Worm (Caenorhabditis elegans) whole organism, mixed stage, embryonic: ENCODE results near the gene hpo-12.
A peak's percentile ranks its signal among the peaks of the same experiment; 100 is the strongest.

Experiments used
- M03D4.4 ChIP-seq: sonication (generic microtip); optimal IDR thresholded peaks from 2 replicates; lab custom pipeline; 2017; ENCODE audit warnings: mild to moderate bottlenecking, missing genetic modification characterization, missing compliant biosample characterization
- bed-3 ChIP-seq: fragments of 200-800 bp; sonication (Bioruptor generic); optimal IDR thresholded peaks from 3 replicates; lab custom pipeline; 2018; ENCODE audit warnings: mild to moderate bottlenecking, missing genetic modification characterization, moderate library complexity, missing compliant biosample characterization
- blmp-1 ChIP-seq: fragments of 150-350 bp; optimal IDR thresholded peaks from 2 replicates; lab custom pipeline; 2014; ENCODE audit warnings: missing biosample characterization, missing genetic modification characterization
- ceh-39 ChIP-seq: fragments of 150-350 bp; optimal IDR thresholded peaks from 2 replicates; lab custom pipeline; 2014; ENCODE audit warnings: missing biosample characterization, missing genetic modification characterization
- ceh-43 ChIP-seq: fragments of 200-800 bp; sonication (Bioruptor generic); optimal IDR thresholded peaks from 2 replicates; lab custom pipeline; 2018; ENCODE audit warnings: mild to moderate bottlenecking, missing genetic modification characterization, moderate library complexity, missing compliant biosample characterization
- ceh-83 ChIP-seq: fragments of 200-800 bp; sonication (Bioruptor generic); optimal IDR thresholded peaks from 2 replicates; lab custom pipeline; 2018; ENCODE audit warnings: mild to moderate bottlenecking, missing genetic modification characterization, missing compliant biosample characterization
- ces-1 ChIP-seq: fragments of 150-350 bp; optimal IDR thresholded peaks from 2 replicates; lab custom pipeline; 2014; ENCODE audit warnings: missing biosample characterization, missing genetic modification reagents, missing genetic modification characterization
- cnd-1 ChIP-seq: fragments of 200-800 bp; sonication (Bioruptor generic); optimal IDR thresholded peaks from 2 replicates; lab custom pipeline; 2018; ENCODE audit warnings: mild to moderate bottlenecking, missing genetic modification characterization, missing compliant biosample characterization
- drap-1 ChIP-seq: fragments of 200-800 bp; sonication (Bioruptor generic); optimal IDR thresholded peaks from 3 replicates; lab custom pipeline; 2018; ENCODE audit warnings: mild to moderate bottlenecking, missing genetic modification characterization, missing compliant biosample characterization
- elt-1 ChIP-seq: sonication (generic microtip); optimal IDR thresholded peaks from 2 replicates; lab custom pipeline; 2017; ENCODE audit warnings: missing genetic modification characterization, mild to moderate bottlenecking, missing compliant biosample characterization, antibody characterized with exemption, moderate library complexity, borderline replicate concordance; ENCODE audit not compliant: insufficient read depth
- elt-3 ChIP-seq: fragments of 150-350 bp; optimal IDR thresholded peaks from 2 replicates; lab custom pipeline; 2014; ENCODE audit warnings: missing biosample characterization, missing genetic modification characterization
- flh-1 ChIP-seq: fragments of 200-800 bp; sonication (Bioruptor generic); optimal IDR thresholded peaks from 2 replicates; lab custom pipeline; 2018; ENCODE audit warnings: mild to moderate bottlenecking, missing genetic modification characterization, moderate library complexity, missing compliant biosample characterization
- ham-2 ChIP-seq: fragments of 200-800 bp; sonication (Bioruptor generic); optimal IDR thresholded peaks from 2 replicates; lab custom pipeline; 2018; ENCODE audit warnings: mild to moderate bottlenecking, missing genetic modification characterization, missing compliant biosample characterization
- hlh-1 ChIP-seq: fragments of 150-350 bp; optimal IDR thresholded peaks from 2 replicates; lab custom pipeline; 2014; ENCODE audit warnings: missing biosample characterization, missing genetic modification reagents, missing genetic modification characterization
- lin-13 ChIP-seq: fragments of 150-350 bp; optimal IDR thresholded peaks from 2 replicates; lab custom pipeline; 2014; ENCODE audit warnings: missing biosample characterization, missing genetic modification characterization
- lin-32 ChIP-seq: fragments of 200-800 bp; sonication (Bioruptor generic); optimal IDR thresholded peaks from 2 replicates; lab custom pipeline; 2018; ENCODE audit warnings: mild to moderate bottlenecking, missing genetic modification characterization, missing compliant biosample characterization
- lsy-2 ChIP-seq: fragments of 150-350 bp; optimal IDR thresholded peaks from 2 replicates; lab custom pipeline; 2014; ENCODE audit warnings: missing biosample characterization, missing genetic modification characterization
- mab-5 ChIP-seq: fragments of 150-350 bp; optimal IDR thresholded peaks from 2 replicates; lab custom pipeline; 2014; ENCODE audit warnings: missing biosample characterization, missing genetic modification characterization
- mep-1 ChIP-seq: fragments of 150-350 bp; optimal IDR thresholded peaks from 2 replicates; lab custom pipeline; 2017; ENCODE audit warnings: missing biosample characterization, missing genetic modification reagents, missing genetic modification characterization, inconsistent platforms
- mls-2 ChIP-seq: sonication (generic microtip); optimal IDR thresholded peaks from 2 replicates; lab custom pipeline; 2016; ENCODE audit warnings: mild to moderate bottlenecking, missing genetic modification characterization, moderate library complexity, missing compliant biosample characterization
- nhr-12 ChIP-seq: fragments of 150-350 bp; optimal IDR thresholded peaks from 2 replicates; lab custom pipeline; 2014; ENCODE audit warnings: missing biosample characterization, missing genetic modification characterization
- nhr-2 ChIP-seq: fragments of 150-350 bp; optimal IDR thresholded peaks from 2 replicates; lab custom pipeline; 2014; ENCODE audit warnings: missing biosample characterization, missing genetic modification characterization
- nhr-237 ChIP-seq: fragments of 150-350 bp; optimal IDR thresholded peaks from 2 replicates; lab custom pipeline; 2014; ENCODE audit warnings: missing biosample characterization, missing genetic modification characterization
- nhr-28 ChIP-seq: fragments of 150-350 bp; optimal IDR thresholded peaks from 2 replicates; lab custom pipeline; 2014; ENCODE audit warnings: missing biosample characterization, missing genetic modification characterization
- pha-4 ChIP-seq: fragments of 150-350 bp; optimal IDR thresholded peaks from 2 replicates; lab custom pipeline; 2018; ENCODE audit warnings: missing biosample characterization, missing genetic modification reagents, missing genetic modification characterization
- sem-2 ChIP-seq: fragments of 200-800 bp; sonication (Bioruptor generic); optimal IDR thresholded peaks from 2 replicates; lab custom pipeline; 2018; ENCODE audit warnings: mild to moderate bottlenecking, missing genetic modification characterization, missing compliant biosample characterization
- snpc-4 ChIP-seq: fragments of 150-350 bp; optimal IDR thresholded peaks from 2 replicates; lab custom pipeline; 2014; ENCODE audit warnings: missing biosample characterization, missing genetic modification characterization
- sptf-1 ChIP-seq: sonication (generic microtip); optimal IDR thresholded peaks from 2 replicates; lab custom pipeline; 2017; ENCODE audit warnings: mild to moderate bottlenecking, missing genetic modification characterization, moderate library complexity, missing compliant biosample characterization
- tbx-8 ChIP-seq: fragments of 200-800 bp; sonication (Bioruptor generic); optimal IDR thresholded peaks from 2 replicates; lab custom pipeline; 2018; ENCODE audit warnings: mild to moderate bottlenecking, missing genetic modification characterization, moderate library complexity, missing compliant biosample characterization
- unc-120 ChIP-seq: sonication (generic microtip); optimal IDR thresholded peaks from 2 replicates; lab custom pipeline; 2017; ENCODE audit warnings: missing genetic modification characterization, missing compliant biosample characterization; ENCODE audit not compliant: poor library complexity, severe bottlenecking
- unc-39 ChIP-seq: fragments of 150-350 bp; optimal IDR thresholded peaks from 2 replicates; lab custom pipeline; 2014; ENCODE audit warnings: missing biosample characterization, missing genetic modification characterization
- unc-62 ChIP-seq: fragments of 150-350 bp; optimal IDR thresholded peaks from 2 replicates; lab custom pipeline; 2014; ENCODE audit warnings: missing biosample characterization, missing genetic modification reagents, missing genetic modification characterization
- zip-8 ChIP-seq: fragments of 150-350 bp; optimal IDR thresholded peaks from 2 replicates; lab custom pipeline; 2014; ENCODE audit warnings: missing biosample characterization, missing genetic modification characterization
- ztf-11 ChIP-seq: fragments of 150-350 bp; optimal IDR thresholded peaks from 2 replicates; lab custom pipeline; 2014; ENCODE audit warnings: missing biosample characterization, missing genetic modification characterization

The hpo-12 gene

ce11 chrIV:12252579-12252978, 30.4 kb upstream of the hpo-12 start, which contains the start of gene dnj-26:
TSS of gene dnj-26 (minus strand) at chrIV:12252679.
- TF ChIP-seq ces-1 (GFP tag; lab: Kevin White, UChicago), result no peak
- TF ChIP-seq ham-2 (GFP tag; lab: Kevin White, UChicago), result no peak
- TF ChIP-seq ceh-39 (tag; lab: Kevin White, UChicago), result no peak
- no peak for TF ChIP-seq sem-2 (GFP tag; lab: Kevin White, UChicago)
- no peak for TF ChIP-seq tbx-8 (GFP tag; lab: Kevin White, UChicago)
- TF ChIP-seq lin-13 (tag; lab: Kevin White, UChicago), result no peak
- no peak for TF ChIP-seq blmp-1 (tag; lab: Kevin White, UChicago)
- TF ChIP-seq nhr-12, result no peak
- no peak for TF ChIP-seq zip-8
- TF ChIP-seq elt-3, result no peak
- TF ChIP-seq snpc-4, result no peak
- no peak for TF ChIP-seq unc-120
- no peak for TF ChIP-seq ceh-83 (GFP tag; lab: Kevin White, UChicago)
- no peak for TF ChIP-seq mls-2 (tag; lab: Kevin White, UChicago)
- TF ChIP-seq sptf-1, result no peak
- no peak for TF ChIP-seq ceh-43 (GFP tag; lab: Kevin White, UChicago)
- TF ChIP-seq bed-3 (GFP tag; lab: Kevin White, UChicago), result no peak

DNA sequence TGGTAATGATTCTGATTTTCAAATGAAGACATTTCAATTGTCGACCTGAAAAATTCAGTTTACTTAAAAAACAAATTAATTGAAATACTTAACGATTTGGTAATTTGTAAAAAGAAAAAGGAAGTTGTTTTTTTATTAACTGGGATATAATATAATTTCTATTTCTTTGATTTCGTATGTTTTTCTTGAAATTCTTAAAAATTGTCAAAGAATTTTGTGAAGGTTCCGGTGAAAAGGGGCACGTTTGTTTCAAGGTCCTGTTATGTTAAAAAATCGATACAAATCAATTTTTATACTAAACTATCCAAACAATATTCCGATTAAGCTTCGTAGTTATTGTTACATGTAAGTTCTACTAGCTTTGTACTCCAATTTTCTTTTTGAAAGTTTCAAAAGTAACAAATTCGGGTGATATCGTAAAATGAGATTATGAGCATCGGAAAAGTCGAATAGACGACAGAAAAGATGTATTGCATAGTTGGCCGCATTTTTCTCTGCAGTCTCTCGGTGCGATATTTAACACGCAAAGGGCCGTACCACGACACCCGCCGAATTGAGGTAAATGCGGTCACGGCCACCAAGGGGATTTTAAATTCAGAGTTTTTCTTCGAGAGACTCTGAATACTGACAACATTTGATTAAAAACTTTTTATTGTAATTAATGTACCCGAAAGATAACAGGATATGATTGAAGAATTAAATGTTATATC, 23.7 kb upstream of the hpo-12 start, which contains the start of gene Y39C12A.9:
Y39C12A.9 (minus strand) TSS at position 51 of the 710 bp plus-strand sequence.
- peak; percentile 16 for TF ChIP-seq unc-120
- TF ChIP-seq ces-1 (GFP tag; lab: Kevin White, UChicago), result peak; percentile 31
- no peak for TF ChIP-seq flh-1 (GFP tag; lab: Kevin White, UChicago)
- TF ChIP-seq nhr-2 (tag; lab: Kevin White, UChicago), result no peak
- no peak for TF ChIP-seq ceh-43 (GFP tag; lab: Kevin White, UChicago)

DNA sequence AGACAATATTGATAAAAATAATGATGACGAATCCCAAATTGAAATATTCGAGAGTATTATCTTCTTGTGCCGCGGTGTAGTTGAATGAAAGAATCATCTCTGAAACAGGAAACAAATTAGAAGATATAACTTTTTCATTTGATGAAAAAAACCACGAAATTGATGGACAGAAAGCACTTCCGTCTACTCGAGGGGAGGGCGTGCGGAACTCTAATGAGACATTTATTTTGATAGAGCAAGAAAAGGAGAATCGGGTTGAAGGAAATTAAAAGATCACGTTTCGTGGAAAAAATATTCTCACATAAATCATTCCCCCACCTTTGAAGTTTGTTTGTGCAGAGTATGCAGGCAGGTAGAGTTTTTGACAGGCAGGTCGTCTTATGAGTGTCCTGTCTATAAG, 21.6 kb upstream of the hpo-12 start, which contains the start of gene sre-14:
sre-14 (minus strand) TSS at position 101 of the 400 bp plus-strand sequence.
- no peak for TF ChIP-seq M03D4.4
- no peak for TF ChIP-seq mab-5
- TF ChIP-seq blmp-1 (tag; lab: Kevin White, UChicago), result no peak
- no peak for TF ChIP-seq mls-2 (tag; lab: Kevin White, UChicago)
- TF ChIP-seq bed-3 (GFP tag; lab: Kevin White, UChicago), result no peak
- no peak for TF ChIP-seq elt-3
- no peak for TF ChIP-seq nhr-2 (tag; lab: Kevin White, UChicago)
- no peak for TF ChIP-seq sptf-1
- TF ChIP-seq unc-62 (GFP tag; lab: Kevin White, UChicago), result no peak
- TF ChIP-seq nhr-237, result no peak
- TF ChIP-seq nhr-28 (tag; lab: Kevin White, UChicago), result no peak
- no peak for TF ChIP-seq lin-32
- no peak for TF ChIP-seq ceh-43 (GFP tag; lab: Kevin White, UChicago)
- no peak for TF ChIP-seq lin-13 (tag; lab: Kevin White, UChicago)

DNA sequence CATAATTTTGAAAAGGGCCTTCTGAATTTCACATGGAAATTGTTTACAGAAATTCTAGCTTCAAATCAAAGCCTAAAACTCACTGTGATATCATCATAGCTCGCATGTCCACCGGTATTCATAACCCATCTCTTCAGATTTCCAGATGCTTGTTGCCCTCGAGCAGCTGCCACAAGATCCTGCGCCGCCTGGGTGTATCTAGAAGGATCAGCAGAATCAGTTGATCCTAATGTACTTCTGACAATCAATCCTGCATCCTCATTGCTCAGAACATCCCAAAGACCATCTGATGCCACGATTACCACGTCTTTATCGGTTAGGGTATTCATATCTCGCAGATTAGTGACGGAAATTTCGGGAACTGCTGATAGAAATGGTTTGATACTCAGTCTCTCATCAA, 17.1 kb upstream of the hpo-12 start:
- TF ChIP-seq zip-8 (no peak), mls-2 (tag; lab: Kevin White, UChicago) (no peak), drap-1 (GFP tag; lab: Kevin White, UChicago) (no peak), ztf-11 (tag; lab: Kevin White, UChicago) (no peak), mab-5 (no peak), nhr-2 (tag; lab: Kevin White, UChicago) (no peak), lin-32 (no peak), unc-39 (tag; lab: Kevin White, UChicago) (no peak), nhr-237 (no peak), ceh-83 (GFP tag; lab: Kevin White, UChicago) (no peak)

DNA sequence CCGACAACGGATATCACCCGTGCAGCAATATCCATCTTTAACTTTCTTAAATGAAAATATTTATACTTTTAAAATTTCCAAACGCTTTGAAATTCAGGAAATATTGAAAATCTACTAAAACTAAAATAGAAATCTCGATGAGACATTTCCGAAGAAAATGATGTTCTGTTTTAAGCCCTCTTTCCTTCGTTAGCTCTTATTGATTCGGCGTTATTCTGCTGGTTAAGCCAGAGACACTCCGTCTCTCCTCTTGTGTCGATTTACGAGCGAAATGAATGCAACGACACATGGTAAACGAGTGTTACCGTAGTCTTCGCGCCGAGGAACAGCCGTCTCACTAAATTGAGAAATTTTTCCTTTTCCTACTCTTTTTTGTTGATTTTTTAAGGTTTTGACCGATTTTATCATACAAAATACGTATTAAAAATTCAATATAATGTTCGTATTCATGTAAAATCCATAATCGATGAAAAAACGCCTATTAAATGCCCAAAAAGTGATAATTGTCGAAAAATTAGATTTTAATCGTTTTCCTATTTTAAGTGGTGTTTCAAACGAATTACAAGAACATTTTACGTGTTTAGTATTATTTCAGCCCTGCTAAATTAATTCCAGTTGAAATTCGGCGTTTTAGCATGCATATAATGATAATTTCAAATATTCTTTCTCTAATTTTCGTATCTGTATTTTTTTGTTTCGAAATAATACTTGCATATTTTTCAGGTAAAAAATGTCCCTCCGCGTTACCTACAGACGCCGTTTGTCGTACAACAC, 14.5 kb upstream of the hpo-12 start, which contains the start of the genes ppm-1.H and rpl-34:
ppm-1.H (minus strand) TSS at position 51 of the 774 bp plus-strand sequence.
rpl-34 (plus strand) TSS at position 724 of the 774 bp plus-strand sequence.
- TF ChIP-seq unc-120 (peak; percentile 73), hlh-1 (peak; percentile 92), ceh-43 (GFP tag; lab: Kevin White, UChicago) (peak; percentile 52), lsy-2 (peak; percentile 96), ces-1 (GFP tag; lab: Kevin White, UChicago) (peak; percentile 73), ceh-39 (tag; lab: Kevin White, UChicago) (peak; percentile 45), ztf-11 (tag; lab: Kevin White, UChicago) (no peak), flh-1 (GFP tag; lab: Kevin White, UChicago) (no peak), mab-5 (no peak), unc-62 (GFP tag; lab: Kevin White, UChicago) (peak; percentile 37), snpc-4 (no peak), mep-1 (tag; lab: Kevin White, UChicago) (peak; percentile 71), unc-39 (tag; lab: Kevin White, UChicago) (no peak), cnd-1 (tag; lab: Kevin White, UChicago) (no peak), pha-4 (tag; lab: Kevin White, UChicago) (peak; percentile 40), lin-13 (tag; lab: Kevin White, UChicago) (peak; percentile 61), ham-2 (GFP tag; lab: Kevin White, UChicago) (peak; percentile 65), elt-1 (no peak), nhr-237 (peak; percentile 58)
